Fruit fly (Drosophila melanogaster): ENCODE results near the gene Acsf3.

Gene Acsf3

DNA sequence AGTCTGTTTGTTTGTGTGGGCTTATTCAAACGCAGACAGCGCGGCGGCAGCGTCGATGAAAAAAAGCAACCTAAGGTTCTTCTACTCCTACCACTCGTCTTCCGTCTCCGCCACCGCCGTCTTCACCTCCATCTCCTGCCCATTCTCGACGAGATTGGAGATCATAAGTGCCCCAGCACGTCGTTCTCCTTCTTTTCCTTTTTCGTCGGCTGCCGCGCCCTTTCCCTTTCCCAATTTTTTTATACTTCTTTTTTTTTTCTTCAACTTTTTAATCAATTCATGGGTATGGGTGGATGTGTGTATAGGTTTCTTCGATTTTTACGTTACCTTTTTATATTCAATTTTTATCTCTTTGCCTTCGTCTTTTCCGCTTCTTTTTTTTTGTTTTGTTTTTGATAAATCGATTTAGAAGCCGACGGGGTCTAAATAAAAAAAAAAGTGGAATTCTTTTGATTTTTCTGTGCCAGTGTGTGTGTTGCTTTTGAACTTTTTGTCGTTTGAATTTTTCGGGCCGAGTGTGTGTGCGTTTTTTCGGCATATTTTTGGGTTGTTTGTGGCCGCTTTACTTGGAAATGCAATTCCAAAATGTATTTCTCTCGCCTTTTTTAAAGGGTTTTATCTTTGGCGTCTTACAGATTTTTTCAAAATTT, 23.9 kb upstream of the Acsf3 start:
- peak; percentile 20 for TF ChIP-seq CG8159 (tag; optimal IDR thresholded peaks at IDR 0.05)
- TF ChIP-seq Ets98B (GFP tag; IDR thresholded peaks at IDR 0.05), result no peak
- TF ChIP-seq Pif1A (GFP tag; optimal IDR thresholded peaks at IDR 0.05), result peak; percentile 30
- no peak for TF ChIP-seq fd96Ca (GFP tag; IDR thresholded peaks at IDR 0.05)
- TF ChIP-seq CG14655 (GFP tag; optimal IDR thresholded peaks at IDR 0.05), result peak; percentile 23
- TF ChIP-seq rn (GFP tag; IDR thresholded peaks at IDR 0.05), result no peak
- no peak for TF ChIP-seq CG8301 (tag; optimal IDR thresholded peaks at IDR 0.05)
- peak; percentile 51 for TF ChIP-seq CG15710 (tag; optimal IDR thresholded peaks at IDR 0.05)
- peak; percentile 31 for TF ChIP-seq CG9948 (tag; optimal IDR thresholded peaks at IDR 0.05)
- no peak for TF ChIP-seq CG32121 (GFP tag; IDR thresholded peaks at IDR 0.05)
- TF ChIP-seq CG13204 (GFP tag; optimal IDR thresholded peaks at IDR 0.05), result peak; percentile 72
- peak; percentile 45 for TF ChIP-seq EcR (GFP tag; optimal IDR thresholded peaks at IDR 0.05)
- peak; percentile 43 for TF ChIP-seq Pif1B (GFP tag; optimal IDR thresholded peaks at IDR 0.05)
- peak; percentile 44; the same call in 1 of the 2 replicates for TF ChIP-seq CG12605 (GFP tag; IDR thresholded peaks at IDR 0.05)
- peak; percentile 74 for TF ChIP-seq gl (tag; optimal IDR thresholded peaks at IDR 0.05)
- TF ChIP-seq CG4496 (GFP tag; IDR thresholded peaks at IDR 0.05), result no peak
- peak; percentile 59 for TF ChIP-seq CG34367 (tag; optimal IDR thresholded peaks at IDR 0.05)
- no peak for TF ChIP-seq CG17806 (tag; optimal IDR thresholded peaks at IDR 0.05)
- no peak for TF ChIP-seq CG10348 (GFP tag; IDR thresholded peaks at IDR 0.05)
- TF ChIP-seq D1 (tag; optimal IDR thresholded peaks at IDR 0.05), result no peak
- peak; percentile 29 for TF ChIP-seq Snoo (tag; optimal IDR thresholded peaks at IDR 0.05)

DNA sequence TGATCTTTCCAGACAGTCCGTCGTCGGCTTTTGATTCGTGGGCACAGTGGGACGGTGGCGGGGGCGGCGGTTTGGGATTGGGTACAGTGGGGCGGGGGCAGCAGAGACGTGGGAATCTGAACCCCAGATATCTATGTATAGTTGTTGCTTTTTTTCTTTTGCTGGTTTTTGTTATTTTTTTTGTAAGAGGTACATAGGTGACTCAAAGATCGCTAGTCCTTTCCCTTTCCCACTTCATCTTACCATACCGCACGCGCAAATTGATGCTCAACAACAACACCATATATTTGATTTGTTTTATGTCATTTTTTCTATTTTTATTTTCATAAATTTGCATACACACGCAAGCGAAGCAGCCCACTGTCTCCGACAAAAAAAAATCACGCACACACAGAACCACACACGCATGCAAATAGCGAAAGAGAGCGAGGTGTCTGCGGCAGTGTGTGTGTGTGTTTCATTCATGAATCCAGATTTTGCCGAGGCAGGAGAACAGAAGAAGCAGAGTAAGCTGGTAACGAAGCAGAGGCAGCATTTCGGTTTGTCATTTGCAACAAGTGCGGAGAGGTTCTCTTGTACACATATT, 23.0 kb upstream of the Acsf3 start:
- peak; percentile 82 for TF ChIP-seq CG13204 (GFP tag; optimal IDR thresholded peaks at IDR 0.05)
- TF ChIP-seq CG9948 (tag; optimal IDR thresholded peaks at IDR 0.05), result peak; percentile 91
- TF ChIP-seq Pif1B (GFP tag; optimal IDR thresholded peaks at IDR 0.05), result peak; percentile 36
- TF ChIP-seq fd96Ca (GFP tag; IDR thresholded peaks at IDR 0.05), result peak; percentile 88
- TF ChIP-seq CG12605 (GFP tag; IDR thresholded peaks at IDR 0.05), result peak; percentile 44
- peak; percentile 80 for TF ChIP-seq CG8301 (tag; optimal IDR thresholded peaks at IDR 0.05)
- no peak; the same call in none of the 2 replicates for TF ChIP-seq Ets98B (GFP tag; IDR thresholded peaks at IDR 0.05)
- TF ChIP-seq CG14655 (GFP tag; optimal IDR thresholded peaks at IDR 0.05), result peak; percentile 92
- no peak for TF ChIP-seq EcR (GFP tag; optimal IDR thresholded peaks at IDR 0.05)
- TF ChIP-seq CG17806 (tag; optimal IDR thresholded peaks at IDR 0.05), result peak; percentile 87
- peak; percentile 90 for TF ChIP-seq Snoo (tag; optimal IDR thresholded peaks at IDR 0.05)
- peak; percentile 80 for TF ChIP-seq CG4496 (GFP tag; IDR thresholded peaks at IDR 0.05)
- peak; percentile 71 for TF ChIP-seq Pif1A (GFP tag; optimal IDR thresholded peaks at IDR 0.05)
- TF ChIP-seq CG8159 (tag; optimal IDR thresholded peaks at IDR 0.05), result peak; percentile 93
- TF ChIP-seq rn (GFP tag; IDR thresholded peaks at IDR 0.05), result peak; percentile 70
- peak; percentile 93 for TF ChIP-seq CG15710 (tag; optimal IDR thresholded peaks at IDR 0.05)
- TF ChIP-seq CG32121 (GFP tag; IDR thresholded peaks at IDR 0.05), result peak; percentile 62; the same call in 1 of the 2 replicates
- TF ChIP-seq CG10348 (GFP tag; IDR thresholded peaks at IDR 0.05), result peak; percentile 49; the same call in 1 of the 2 replicates
- TF ChIP-seq gl (tag; optimal IDR thresholded peaks at IDR 0.05), result peak; percentile 69
- TF ChIP-seq D1 (tag; optimal IDR thresholded peaks at IDR 0.05), result peak; percentile 71
- peak; percentile 86 for TF ChIP-seq CG34367 (tag; optimal IDR thresholded peaks at IDR 0.05)

DNA sequence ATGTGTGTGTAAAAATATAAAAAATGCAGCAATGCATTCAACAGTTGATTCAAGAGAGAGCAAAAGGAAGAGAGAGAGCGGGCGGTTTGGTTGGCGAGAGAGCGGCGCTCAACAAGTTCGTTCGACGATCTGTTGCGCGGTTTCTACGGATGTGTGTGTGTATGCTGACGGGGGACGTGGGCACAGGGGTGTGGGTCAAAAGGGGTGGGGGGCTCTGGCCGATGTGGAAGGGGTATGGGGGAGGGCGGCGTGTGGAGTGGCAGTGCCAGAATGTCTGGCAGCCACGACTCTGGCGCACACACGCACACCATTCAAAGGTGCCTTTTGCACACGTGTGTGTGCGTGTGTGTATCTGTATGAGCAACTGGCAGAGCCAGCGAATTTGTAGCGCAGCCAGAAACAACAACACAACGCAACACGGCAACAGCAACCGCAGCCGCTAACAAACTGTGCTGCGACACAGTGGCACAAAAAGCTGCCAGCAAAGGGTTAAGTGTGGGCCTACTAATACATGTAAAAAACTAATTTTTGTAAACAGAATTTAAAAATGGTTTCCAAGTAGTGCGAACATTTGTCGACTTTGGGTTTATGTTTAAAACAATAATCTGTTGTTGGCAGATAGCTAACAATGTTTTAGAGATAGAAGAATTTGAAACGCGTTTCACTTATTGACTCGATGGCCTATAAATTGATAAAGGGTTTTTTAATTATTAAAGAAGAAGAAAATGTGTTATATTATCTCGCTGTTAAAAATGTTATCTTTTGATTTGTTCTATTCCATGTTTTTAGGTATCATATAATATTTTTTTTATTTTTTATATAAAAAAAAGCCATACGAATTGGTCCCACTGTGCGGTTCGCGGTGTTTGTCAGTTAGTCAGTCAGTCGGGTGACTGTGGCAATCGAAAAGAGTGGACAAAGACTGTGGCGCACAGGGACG, 22.0 kb upstream of the Acsf3 start:
- peak; percentile 91 for TF ChIP-seq CG17806 (tag; optimal IDR thresholded peaks at IDR 0.05)
- TF ChIP-seq Snoo (tag; optimal IDR thresholded peaks at IDR 0.05), result peak; percentile 89
- TF ChIP-seq CG14655 (GFP tag; optimal IDR thresholded peaks at IDR 0.05), result peak; percentile 98
- TF ChIP-seq CG10348 (GFP tag; IDR thresholded peaks at IDR 0.05), result peak; percentile 62; the same call in 1 of the 2 replicates
- peak; percentile 71 for TF ChIP-seq rn (GFP tag; IDR thresholded peaks at IDR 0.05)
- peak; percentile 80 for TF ChIP-seq D1 (tag; optimal IDR thresholded peaks at IDR 0.05)
- peak; percentile 98 for TF ChIP-seq CG9948 (tag; optimal IDR thresholded peaks at IDR 0.05)
- peak; percentile 89 for TF ChIP-seq CG34367 (tag; optimal IDR thresholded peaks at IDR 0.05)
- TF ChIP-seq CG4496 (GFP tag; IDR thresholded peaks at IDR 0.05), result peak; percentile 50; the same call in 2 of the 3 replicates
- peak; percentile 97 for TF ChIP-seq CG8159 (tag; optimal IDR thresholded peaks at IDR 0.05)
- peak; percentile 80 for TF ChIP-seq CG32121 (GFP tag; IDR thresholded peaks at IDR 0.05)
- peak; percentile 78 for TF ChIP-seq Ets98B (GFP tag; IDR thresholded peaks at IDR 0.05)
- peak; percentile 81 for TF ChIP-seq Pif1A (GFP tag; optimal IDR thresholded peaks at IDR 0.05)
- peak; percentile 55 for TF ChIP-seq gl (tag; optimal IDR thresholded peaks at IDR 0.05)
- peak; percentile 63 for TF ChIP-seq EcR (GFP tag; optimal IDR thresholded peaks at IDR 0.05)
- TF ChIP-seq CG15710 (tag; optimal IDR thresholded peaks at IDR 0.05), result peak; percentile 95
- peak; percentile 84 for TF ChIP-seq Pif1B (GFP tag; optimal IDR thresholded peaks at IDR 0.05)
- peak; percentile 75 for TF ChIP-seq CG13204 (GFP tag; optimal IDR thresholded peaks at IDR 0.05)
- TF ChIP-seq fd96Ca (GFP tag; IDR thresholded peaks at IDR 0.05), result peak; percentile 85
- TF ChIP-seq CG12605 (GFP tag; IDR thresholded peaks at IDR 0.05), result peak; percentile 55
- TF ChIP-seq CG8301 (tag; optimal IDR thresholded peaks at IDR 0.05), result peak; percentile 85

DNA sequence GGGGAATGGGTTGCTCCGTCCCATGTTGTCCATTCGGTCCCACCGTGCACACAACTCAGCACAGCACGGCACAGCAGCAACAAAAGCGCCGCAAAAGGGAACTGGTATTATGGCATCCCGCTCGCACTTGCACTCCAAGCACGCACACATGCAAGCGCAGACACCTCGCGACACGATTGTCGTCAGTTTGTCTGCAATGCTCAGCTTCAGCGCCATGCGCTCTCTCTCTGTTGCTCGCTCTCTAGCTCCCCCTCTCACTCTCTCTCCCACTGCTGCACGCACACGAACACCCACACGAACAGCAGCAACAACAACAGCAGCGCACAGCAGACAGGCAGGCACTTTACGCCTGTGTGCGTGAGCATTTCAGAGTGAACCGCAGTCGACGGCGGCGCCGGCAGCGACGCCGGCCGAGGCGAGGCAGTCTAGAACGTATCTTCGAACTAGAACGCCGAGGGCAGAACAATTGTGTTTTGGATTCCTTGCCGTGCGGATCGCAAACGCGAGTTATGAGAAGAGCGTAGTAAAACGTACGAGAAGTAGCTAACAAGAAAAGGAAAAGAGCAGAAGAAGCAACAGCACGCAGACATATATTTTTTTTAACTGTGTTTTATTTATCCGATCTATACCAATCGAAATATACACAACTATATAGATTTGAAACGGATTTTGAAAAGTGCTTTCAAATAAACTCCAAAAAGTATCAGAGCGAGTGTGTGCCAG, 21.2 kb upstream of the Acsf3 start, which contains the start of gene brk:
Gene brk (plus strand): TSS at position 462 of the 723 bp plus-strand sequence.
- TF ChIP-seq EcR (GFP tag; optimal IDR thresholded peaks at IDR 0.05), result peak; percentile 75
- no peak for TF ChIP-seq gl (tag; optimal IDR thresholded peaks at IDR 0.05)
- peak; percentile 70; the same call in 1 of the 2 replicates for TF ChIP-seq Ets98B (GFP tag; IDR thresholded peaks at IDR 0.05)
- TF ChIP-seq CG15710 (tag; optimal IDR thresholded peaks at IDR 0.05), result no peak
- TF ChIP-seq CG13204 (GFP tag; optimal IDR thresholded peaks at IDR 0.05), result peak; percentile 70
- TF ChIP-seq Pif1B (GFP tag; optimal IDR thresholded peaks at IDR 0.05), result peak; percentile 26
- TF ChIP-seq CG8301 (tag; optimal IDR thresholded peaks at IDR 0.05), result no peak
- no peak for TF ChIP-seq CG34367 (tag; optimal IDR thresholded peaks at IDR 0.05)
- no peak for TF ChIP-seq D1 (tag; optimal IDR thresholded peaks at IDR 0.05)
- peak; percentile 59; the same call in 1 of the 2 replicates for TF ChIP-seq CG32121 (GFP tag; IDR thresholded peaks at IDR 0.05)
- TF ChIP-seq CG12605 (GFP tag; IDR thresholded peaks at IDR 0.05), result 0 out of 2 replicates have a peak, but pooled peaks have one; percentile 21
- peak; percentile 80 for TF ChIP-seq fd96Ca (GFP tag; IDR thresholded peaks at IDR 0.05)
- TF ChIP-seq Snoo (tag; optimal IDR thresholded peaks at IDR 0.05), result no peak
- no peak for TF ChIP-seq CG17806 (tag; optimal IDR thresholded peaks at IDR 0.05)
- no peak for TF ChIP-seq Pif1A (GFP tag; optimal IDR thresholded peaks at IDR 0.05)
- TF ChIP-seq CG4496 (GFP tag; IDR thresholded peaks at IDR 0.05), result peak; percentile 68
- no peak for TF ChIP-seq CG10348 (GFP tag; IDR thresholded peaks at IDR 0.05)
- no peak for TF ChIP-seq CG14655 (GFP tag; optimal IDR thresholded peaks at IDR 0.05)
- no peak for TF ChIP-seq CG8159 (tag; optimal IDR thresholded peaks at IDR 0.05)
- TF ChIP-seq CG9948 (tag; optimal IDR thresholded peaks at IDR 0.05), result no peak
- TF ChIP-seq rn (GFP tag; IDR thresholded peaks at IDR 0.05), result no peak
